Worm (Caenorhabditis elegans): ENCODE results near the gene pho-4.

Gene pho-4

ce11 chrII:5227768-5228167, 10.5 kb downstream of the pho-4 start (continued):
- TF ChIP-seq mes-2 (tag; optimal IDR thresholded peaks at IDR 0.05; ENCODE audit: poor library complexity, severe bottlenecking) (peak; percentile 36), zfp-3 (GFP tag; conservative IDR thresholded peaks at IDR 0.05) (no peak), nhr-25 (tag; optimal IDR thresholded peaks at IDR 0.05; ENCODE audit: borderline replicate concordance, insufficient read depth) (no peak), nhr-6 (tag; optimal IDR thresholded peaks at IDR 0.05) (no peak), hmg-1.1 (GFP tag; IDR thresholded peaks at IDR 0.05) (0 out of 2 replicates have a peak, but pooled peaks have one; percentile 10), ces-1 (GFP tag; optimal IDR thresholded peaks at IDR 0.05) (no peak), nhr-28 (tag; optimal IDR thresholded peaks at IDR 0.05) (peak; percentile 64), egl-43 (GFP tag; IDR thresholded peaks at IDR 0.05) (no peak), daf-16 (GFP tag; optimal IDR thresholded peaks at IDR 0.05) (no peak), daf-16 (tag; optimal IDR thresholded peaks at IDR 0.05) (peak; percentile 74)

ce11 chrII:5226309-5226708, 12.0 kb downstream of the pho-4 start:
- TF ChIP-seq hlh-11 (tag; optimal IDR thresholded peaks at IDR 0.05) = no peak
- TF ChIP-seq zip-11 (GFP tag; IDR thresholded peaks at IDR 0.05) = no peak
- TF ChIP-seq F49E8.2 (tag; optimal IDR thresholded peaks at IDR 0.05; ENCODE audit: borderline replicate concordance) = no peak
- no peak for TF ChIP-seq dmd-9 (GFP tag; IDR thresholded peaks at IDR 0.05)
- no peak for TF ChIP-seq gei-8 (GFP tag; optimal IDR thresholded peaks at IDR 0.05)
- TF ChIP-seq spr-3 (GFP tag; optimal IDR thresholded peaks at IDR 0.05) = no peak

ce11 chrII:5225284-5225683, 13.0 kb downstream of the pho-4 start, which contains the start of gene dsh-1:
Gene dsh-1, minus strand, starts transcription at chrII:5225384.
- TF ChIP-seq fos-1 (tag; optimal IDR thresholded peaks at IDR 0.05) = no peak
- no peak for TF ChIP-seq fkh-10 (GFP tag; optimal IDR thresholded peaks at IDR 0.05)
- no peak for TF ChIP-seq Y75B8A.6 (GFP tag; IDR thresholded peaks at IDR 0.05)
- no peak for TF ChIP-seq zip-2 (tag; optimal IDR thresholded peaks at IDR 0.05)
- TF ChIP-seq lsy-2 (tag; optimal IDR thresholded peaks at IDR 0.05) = no peak

ce11 chrII:5222830-5223229, 15.4 kb downstream of the pho-4 start:
- no peak for TF ChIP-seq ceh-44 (GFP tag; IDR thresholded peaks at IDR 0.05)
- peak; percentile 46 for TF ChIP-seq aha-1 (tag)
- TF ChIP-seq nhr-11 (tag; optimal IDR thresholded peaks at IDR 0.05) = peak; percentile 9

- TF ChIP-seq vab-7 (GFP tag; IDR thresholded peaks at IDR 0.05) (no peak), unc-62 (GFP tag; optimal IDR thresholded peaks at IDR 0.05 in 1 of 2) (peak in 1 of 2 experiments; percentile 58), unc-62 (tag; optimal IDR thresholded peaks at IDR 0.05) (no peak)
Observed at ce11 chrII:5220648-5221047, 17.6 kb downstream of the pho-4 start.

ce11 chrII:5218349-5218748, 19.9 kb downstream of the pho-4 start:
- TF ChIP-seq daf-19 (GFP tag; conservative IDR thresholded peaks at IDR 0.05) (no peak), dmd-9 (GFP tag; IDR thresholded peaks at IDR 0.05) (no peak), tag-97 (GFP tag; IDR thresholded peaks at IDR 0.05) (no peak), T20F7.1 (GFP tag; optimal IDR thresholded peaks at IDR 0.05) (no peak), attf-4 (tag; optimal IDR thresholded peaks at IDR 0.05) (no peak), aha-1 (tag) (peak; percentile 39)

ce11 chrII:5212675-5213074, 25.6 kb downstream of the pho-4 start, which contains the start of gene C34F11.1:
Gene C34F11.1, plus strand, starts transcription at chrII:5212975.
- no peak for TF ChIP-seq Y75B8A.6 (GFP tag; IDR thresholded peaks at IDR 0.05)
- TF ChIP-seq spr-1 (tag; optimal IDR thresholded peaks at IDR 0.05) = no peak
- TF ChIP-seq nhr-6 (tag; optimal IDR thresholded peaks at IDR 0.05) = no peak
- no peak for TF ChIP-seq fos-1 (tag; optimal IDR thresholded peaks at IDR 0.05)
- TF ChIP-seq ceh-62 (tag; optimal IDR thresholded peaks at IDR 0.05) = no peak
- no peak for TF ChIP-seq lsy-2 (tag; optimal IDR thresholded peaks at IDR 0.05)
- no peak for TF ChIP-seq sdz-12 (GFP tag; optimal IDR thresholded peaks at IDR 0.05)
- TF ChIP-seq zfp-3 (GFP tag; conservative IDR thresholded peaks at IDR 0.05) = no peak
- no peak for TF ChIP-seq unc-39 (tag; optimal IDR thresholded peaks at IDR 0.05)
- TF ChIP-seq Y5F2A.4 (GFP tag; optimal IDR thresholded peaks at IDR 0.05) = no peak
- no peak for TF ChIP-seq jun-1 (tag; optimal IDR thresholded peaks at IDR 0.05)
- no peak for TF ChIP-seq egl-27 (tag; optimal IDR thresholded peaks at IDR 0.05)
- no peak for TF ChIP-seq F10B5.3 (tag; optimal IDR thresholded peaks at IDR 0.05)
- no peak for TF ChIP-seq mdt-29 (GFP tag; IDR thresholded peaks at IDR 0.05)
- no peak for TF ChIP-seq aha-1 (tag)
- no peak for TF ChIP-seq fkh-10 (GFP tag; optimal IDR thresholded peaks at IDR 0.05)
- no peak for TF ChIP-seq lin-15B (tag; optimal IDR thresholded peaks at IDR 0.05)
- TF ChIP-seq lir-3 (tag; optimal IDR thresholded peaks at IDR 0.05) = no peak
- TF ChIP-seq hlh-11 (tag; optimal IDR thresholded peaks at IDR 0.05) = no peak
- no peak for TF ChIP-seq hmg-1.1 (GFP tag; IDR thresholded peaks at IDR 0.05)
